Worm (Caenorhabditis elegans): ENCODE data around the gene F56B3.9.

Gene F56B3.9

DNA sequence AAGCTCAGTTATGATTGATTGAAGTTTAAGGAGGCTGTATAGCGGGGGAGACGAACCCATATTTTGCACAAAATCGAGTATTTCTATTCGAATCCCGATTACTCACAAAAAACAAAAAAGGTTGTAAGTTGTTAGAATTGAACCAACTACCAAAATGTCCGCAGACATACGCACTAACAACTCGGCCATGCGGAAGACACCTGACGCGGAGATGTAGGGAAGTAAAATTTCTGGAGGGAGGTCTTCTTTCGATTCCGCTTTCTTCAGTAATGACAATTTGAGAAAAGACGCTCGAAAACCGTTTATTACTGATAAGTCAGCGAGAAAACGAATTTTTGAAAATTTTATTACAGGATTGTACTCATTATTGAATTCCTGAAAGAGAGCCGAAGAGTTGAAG lies 46.7 kb downstream of the F56B3.9 start:
- no peak for TF ChIP-seq lin-13 (tag; optimal IDR thresholded peaks at IDR 0.05)
- no peak for TF ChIP-seq bed-3 (GFP tag; optimal IDR thresholded peaks at IDR 0.05)
- TF ChIP-seq sptf-1 (tag; optimal IDR thresholded peaks at IDR 0.05), result no peak
- TF ChIP-seq cnd-1 (tag; optimal IDR thresholded peaks at IDR 0.05), result no peak
- no peak for TF ChIP-seq ztf-11 (tag; optimal IDR thresholded peaks at IDR 0.05)
- no peak for TF ChIP-seq drap-1 (GFP tag; optimal IDR thresholded peaks at IDR 0.05)
- TF ChIP-seq unc-62 (GFP tag; optimal IDR thresholded peaks at IDR 0.05), result no peak
- no peak for TF ChIP-seq elt-1 (tag; optimal IDR thresholded peaks at IDR 0.05; ENCODE audit: borderline replicate concordance, insufficient read depth)
- TF ChIP-seq mab-5 (tag; optimal IDR thresholded peaks at IDR 0.05), result no peak
- no peak for TF ChIP-seq nhr-28 (tag; optimal IDR thresholded peaks at IDR 0.05)
- no peak for TF ChIP-seq elt-3 (tag; optimal IDR thresholded peaks at IDR 0.05)

Measured in whole organism, mixed stage, embryonic.